Worm (Caenorhabditis elegans): ENCODE measurements around the gene ZC412.3.

Gene ZC412.3

ce11 chrV:14853739-14854138 lies 17.6 kb downstream of the ZC412.3 start:
- TF ChIP-seq flt-1 (GFP tag; IDR thresholded peaks at IDR 0.05) = no peak
- TF ChIP-seq cog-1 (tag; optimal IDR thresholded peaks at IDR 0.05) = no peak

ce11 chrV:14852620-14853019 lies 18.7 kb downstream of the ZC412.3 start:
- TF ChIP-seq ref-1 (GFP tag; conservative IDR thresholded peaks at IDR 0.05) = no peak
- no peak for TF ChIP-seq flt-1 (GFP tag; IDR thresholded peaks at IDR 0.05)
- no peak for TF ChIP-seq cog-1 (tag; optimal IDR thresholded peaks at IDR 0.05)
- TF ChIP-seq tab-1 (GFP tag; IDR thresholded peaks at IDR 0.05) = no peak
- no peak for TF ChIP-seq med-1 (GFP tag; optimal IDR thresholded peaks at IDR 0.05; ENCODE audit: insufficient read depth)
- TF ChIP-seq ztf-29 (GFP tag; IDR thresholded peaks at IDR 0.05) = no peak
- no peak for TF ChIP-seq klf-2 (GFP tag; conservative IDR thresholded peaks at IDR 0.05)
- no peak for TF ChIP-seq T22C8.4 (GFP tag; IDR thresholded peaks at IDR 0.05)
- no peak for TF ChIP-seq ztf-23 (GFP tag; IDR thresholded peaks at IDR 0.05)

ce11 chrV:14851972-14852371 lies 19.4 kb downstream of the ZC412.3 start:
- no peak for TF ChIP-seq ref-1 (GFP tag; conservative IDR thresholded peaks at IDR 0.05)
- TF ChIP-seq klf-2 (GFP tag; conservative IDR thresholded peaks at IDR 0.05) = no peak
- no peak for TF ChIP-seq med-1 (GFP tag; optimal IDR thresholded peaks at IDR 0.05; ENCODE audit: insufficient read depth)
- no peak for TF ChIP-seq T22C8.4 (GFP tag; IDR thresholded peaks at IDR 0.05)
- no peak for TF ChIP-seq ztf-23 (GFP tag; IDR thresholded peaks at IDR 0.05)
- no peak for TF ChIP-seq tab-1 (GFP tag; IDR thresholded peaks at IDR 0.05)
- TF ChIP-seq ztf-29 (GFP tag; IDR thresholded peaks at IDR 0.05) = no peak
- TF ChIP-seq flt-1 (GFP tag; IDR thresholded peaks at IDR 0.05) = no peak
- no peak for TF ChIP-seq cog-1 (tag; optimal IDR thresholded peaks at IDR 0.05)

- no peak for TF ChIP-seq med-1 (GFP tag; optimal IDR thresholded peaks at IDR 0.05; ENCODE audit: insufficient read depth)
- no peak for TF ChIP-seq cog-1 (tag; optimal IDR thresholded peaks at IDR 0.05)
- TF ChIP-seq flt-1 (GFP tag; IDR thresholded peaks at IDR 0.05) = no peak
- TF ChIP-seq tab-1 (GFP tag; IDR thresholded peaks at IDR 0.05) = no peak
- no peak for TF ChIP-seq ztf-29 (GFP tag; IDR thresholded peaks at IDR 0.05)
- TF ChIP-seq klf-2 (GFP tag; conservative IDR thresholded peaks at IDR 0.05) = no peak
- TF ChIP-seq T22C8.4 (GFP tag; IDR thresholded peaks at IDR 0.05) = no peak
- no peak for TF ChIP-seq ztf-23 (GFP tag; IDR thresholded peaks at IDR 0.05)
- no peak for TF ChIP-seq ref-1 (GFP tag; conservative IDR thresholded peaks at IDR 0.05)
Observed at ce11 chrV:14851206-14851605, 20.1 kb downstream of the ZC412.3 start.

ce11 chrV:14850530-14850929 lies 20.8 kb downstream of the ZC412.3 start:
- no peak for TF ChIP-seq klf-2 (GFP tag; conservative IDR thresholded peaks at IDR 0.05)
- no peak for TF ChIP-seq ztf-23 (GFP tag; IDR thresholded peaks at IDR 0.05)
- TF ChIP-seq tab-1 (GFP tag; IDR thresholded peaks at IDR 0.05) = no peak
- no peak for TF ChIP-seq cog-1 (tag; optimal IDR thresholded peaks at IDR 0.05)
- no peak for TF ChIP-seq ref-1 (GFP tag; conservative IDR thresholded peaks at IDR 0.05)
- TF ChIP-seq flt-1 (GFP tag; IDR thresholded peaks at IDR 0.05) = no peak
- TF ChIP-seq med-1 (GFP tag; optimal IDR thresholded peaks at IDR 0.05; ENCODE audit: insufficient read depth) = no peak
- TF ChIP-seq ztf-29 (GFP tag; IDR thresholded peaks at IDR 0.05) = no peak
- TF ChIP-seq T22C8.4 (GFP tag; IDR thresholded peaks at IDR 0.05) = no peak

- no peak for TF ChIP-seq med-1 (GFP tag; optimal IDR thresholded peaks at IDR 0.05; ENCODE audit: insufficient read depth)
- no peak for TF ChIP-seq flt-1 (GFP tag; IDR thresholded peaks at IDR 0.05)
- TF ChIP-seq klf-2 (GFP tag; conservative IDR thresholded peaks at IDR 0.05) = no peak
- TF ChIP-seq ztf-23 (GFP tag; IDR thresholded peaks at IDR 0.05) = no peak
- no peak for TF ChIP-seq tab-1 (GFP tag; IDR thresholded peaks at IDR 0.05)
- TF ChIP-seq T22C8.4 (GFP tag; IDR thresholded peaks at IDR 0.05) = no peak
- no peak for TF ChIP-seq ref-1 (GFP tag; conservative IDR thresholded peaks at IDR 0.05)
- TF ChIP-seq cog-1 (tag; optimal IDR thresholded peaks at IDR 0.05) = no peak
- TF ChIP-seq ztf-29 (GFP tag; IDR thresholded peaks at IDR 0.05) = no peak
Observed at ce11 chrV:14849628-14850027, 21.7 kb downstream of the ZC412.3 start.

- TF ChIP-seq ztf-29 (GFP tag; IDR thresholded peaks at IDR 0.05) (no peak), cog-1 (tag; optimal IDR thresholded peaks at IDR 0.05) (no peak), klf-2 (GFP tag; conservative IDR thresholded peaks at IDR 0.05) (no peak), flt-1 (GFP tag; IDR thresholded peaks at IDR 0.05) (no peak), med-1 (GFP tag; optimal IDR thresholded peaks at IDR 0.05; ENCODE audit: insufficient read depth) (no peak), tab-1 (GFP tag; IDR thresholded peaks at IDR 0.05) (no peak), ref-1 (GFP tag; conservative IDR thresholded peaks at IDR 0.05) (no peak), T22C8.4 (GFP tag; IDR thresholded peaks at IDR 0.05) (no peak)
Observed at ce11 chrV:14848510-14849206, 22.7 kb downstream of the ZC412.3 start.

ce11 chrV:14847291-14847915 lies 23.9 kb downstream of the ZC412.3 start, which contains the start of gene ret-1:
Gene ret-1, minus strand, starts transcription at chrV:14847413.
- TF ChIP-seq ztf-29 (GFP tag; IDR thresholded peaks at IDR 0.05) = no peak
- no peak for TF ChIP-seq ztf-23 (GFP tag; IDR thresholded peaks at IDR 0.05)
- TF ChIP-seq T22C8.4 (GFP tag; IDR thresholded peaks at IDR 0.05) = no peak
- no peak for TF ChIP-seq klf-2 (GFP tag; conservative IDR thresholded peaks at IDR 0.05)
- no peak for TF ChIP-seq flt-1 (GFP tag; IDR thresholded peaks at IDR 0.05)
- TF ChIP-seq cog-1 (tag; optimal IDR thresholded peaks at IDR 0.05) = no peak
- TF ChIP-seq tab-1 (GFP tag; IDR thresholded peaks at IDR 0.05) = no peak
- no peak for TF ChIP-seq med-1 (GFP tag; optimal IDR thresholded peaks at IDR 0.05; ENCODE audit: insufficient read depth)
- no peak for TF ChIP-seq ref-1 (GFP tag; conservative IDR thresholded peaks at IDR 0.05)

ce11 chrV:14841660-14842059 lies 29.7 kb downstream of the ZC412.3 start:
- no peak for TF ChIP-seq cog-1 (tag; optimal IDR thresholded peaks at IDR 0.05)
- TF ChIP-seq T22C8.4 (GFP tag; IDR thresholded peaks at IDR 0.05) = no peak
- TF ChIP-seq med-1 (GFP tag; optimal IDR thresholded peaks at IDR 0.05; ENCODE audit: insufficient read depth) = no peak
- no peak for TF ChIP-seq tab-1 (GFP tag; IDR thresholded peaks at IDR 0.05)
- TF ChIP-seq ref-1 (GFP tag; conservative IDR thresholded peaks at IDR 0.05) = no peak
- no peak for TF ChIP-seq flt-1 (GFP tag; IDR thresholded peaks at IDR 0.05)
- no peak for TF ChIP-seq ztf-23 (GFP tag; IDR thresholded peaks at IDR 0.05)
- TF ChIP-seq ztf-29 (GFP tag; IDR thresholded peaks at IDR 0.05) = no peak
- TF ChIP-seq klf-2 (GFP tag; conservative IDR thresholded peaks at IDR 0.05) = no peak
